Worm (Caenorhabditis elegans) whole organism, L4/young adult: ENCODE results near the gene T06C12.9.
"Not testable (repeated sequence)": the region's sequence is repeated elsewhere in the genome, so short reads cannot be mapped to it uniquely, and the experiment has no call there.

Experiments used
- W03F9.2 ChIP-seq: fragments of 150-350 bp; optimal IDR thresholded peaks from 2 replicates; lab custom pipeline; 2014; ENCODE audit warnings: missing biosample characterization, missing genetic modification characterization
- dao-5 ChIP-seq: sonication (generic microtip); optimal IDR thresholded peaks from 2 replicates; lab custom pipeline; 2016; ENCODE audit warnings: missing genotype, missing genetic modification characterization, moderate library complexity, missing compliant biosample characterization
- him-1 ChIP-seq: sonication (generic microtip); optimal IDR thresholded peaks from 2 replicates; lab custom pipeline; 2016; ENCODE audit warnings: missing genotype, missing genetic modification reagents, missing genetic modification characterization, missing compliant biosample characterization

- TF ChIP-seq him-1; dao-5 (tag; lab: Kevin White, UChicago); W03F9.2 (tag; lab: Kevin White, UChicago): not testable (repeated sequence)
These were observed 44.0 kb upstream of the T06C12.9 start, which contains the start of gene srbc-77 for ce11 chrV:15929882-15930281.
